Worm (Caenorhabditis elegans) whole organism, L1 larva: ENCODE results near the gene dpy-17.

Experiments
- C04F5.9 ChIP-seq: sonication (generic microtip); optimal IDR thresholded peaks from 2 replicates; lab custom pipeline; 2016; ENCODE audit warnings: missing genetic modification characterization, missing compliant biosample characterization
- C16A3.4 ChIP-seq: fragments of 150-350 bp; optimal IDR thresholded peaks from 2 replicates; lab custom pipeline; 2014; ENCODE audit warnings: missing biosample characterization, missing genetic modification characterization
- aha-1 ChIP-seq: fragments of 150-350 bp; optimal IDR thresholded peaks from 2 replicates; lab custom pipeline; 2014; ENCODE audit warnings: missing biosample characterization, missing genetic modification characterization
- alr-1 ChIP-seq: fragments of 200-800 bp; sonication (Bioruptor generic); optimal IDR thresholded peaks from 2 replicates; lab custom pipeline; 2018; ENCODE audit warnings: borderline replicate concordance, mild to moderate bottlenecking, missing genetic modification characterization, missing compliant biosample characterization
- aly-2 ChIP-seq: fragments of 150-350 bp; optimal IDR thresholded peaks from 2 replicates; lab custom pipeline; 2014; ENCODE audit warnings: missing biosample characterization, missing genetic modification characterization
- ama-1 ChIP-seq: fragments of 150-350 bp; optimal IDR thresholded peaks from 2 replicates; lab custom pipeline; 2014
- blmp-1 ChIP-seq: fragments of 150-350 bp; optimal IDR thresholded peaks from 2 replicates; lab custom pipeline; 2014; ENCODE audit warnings: missing biosample characterization, missing genetic modification characterization
- ceh-88 ChIP-seq: fragments of 200-800 bp; sonication (Bioruptor generic); IDR thresholded peaks from 2 replicates; pipeline ENCODE4 v1.3.6; 2022; ENCODE audit warnings: missing genetic modification characterization, missing compliant biosample characterization
- ces-1 ChIP-seq: fragments of 150-350 bp; optimal IDR thresholded peaks from 2 replicates; lab custom pipeline; 2014; ENCODE audit warnings: missing biosample characterization, missing genetic modification reagents, missing genetic modification characterization
- dpl-1 ChIP-seq, 3 experiments: fragments of 150-350 bp in 2 of 3; sonication (generic microtip) in 1 of 3; optimal IDR thresholded peaks; 2 replicates each; lab custom pipeline; 2014 to 2017; ENCODE audit warnings: missing biosample characterization in 3 of 3, missing genetic modification characterization in 3 of 3, missing genetic modification reagents in 3 of 3
- dsc-1 ChIP-seq: sonication (generic microtip); optimal IDR thresholded peaks from 2 replicates; lab custom pipeline; 2016; ENCODE audit warnings: mild to moderate bottlenecking, missing genetic modification characterization, missing compliant biosample characterization
- efl-1 ChIP-seq, 4 experiments: fragments of 150-350 bp; optimal IDR thresholded peaks in 3 of 4; peaks in 1 of 4; 1 replicate in 1 of 4; 2 replicates in 3 of 4; lab custom pipeline; 2014; ENCODE audit warnings: missing biosample characterization in 2 of 4, missing genetic modification characterization in 2 of 4, missing genetic modification reagents in 2 of 4
- egl-27 ChIP-seq, 2 experiments: fragments of 150-350 bp in 1 of 2; sonication (generic microtip); optimal IDR thresholded peaks; 3 replicates each; lab custom pipeline; 2017 to 2018; ENCODE audit warnings: missing biosample characterization in 2 of 2, missing genetic modification characterization in 2 of 2, missing genetic modification reagents in 2 of 2
- ets-5 ChIP-seq: fragments of 200-800 bp; sonication (Bioruptor generic); IDR thresholded peaks from 2 replicates; pipeline ENCODE4 v1.3.6; 2022; ENCODE audit warnings: missing genetic modification characterization, missing compliant biosample characterization
- fkh-4 ChIP-seq: sonication (generic microtip); optimal IDR thresholded peaks from 2 replicates; lab custom pipeline; 2016; ENCODE audit warnings: missing compliant biosample characterization, missing genetic modification characterization, borderline replicate concordance
- fkh-8 ChIP-seq: sonication (generic microtip); optimal IDR thresholded peaks from 2 replicates; lab custom pipeline; 2016; ENCODE audit warnings: mild to moderate bottlenecking, missing genetic modification characterization, missing compliant biosample characterization
- fos-1 ChIP-seq: fragments of 150-350 bp; optimal IDR thresholded peaks from 2 replicates; lab custom pipeline; 2014; ENCODE audit warnings: missing biosample characterization, missing genetic modification characterization
- grh-1 ChIP-seq: fragments of 200-800 bp; sonication (Bioruptor generic); IDR thresholded peaks from 2 replicates; pipeline ENCODE4 v1.3.6; 2022; ENCODE audit warnings: missing genetic modification reagents, missing genetic modification characterization, missing compliant biosample characterization
- hlh-4 ChIP-seq: sonication (generic microtip); optimal IDR thresholded peaks from 2 replicates; lab custom pipeline; 2016; ENCODE audit warnings: mild to moderate bottlenecking, missing genetic modification characterization, missing compliant biosample characterization
- irx-1 ChIP-seq: sonication (generic microtip); optimal IDR thresholded peaks from 2 replicates; lab custom pipeline; 2016; ENCODE audit warnings: missing genetic modification characterization, missing compliant biosample characterization
- jun-1 ChIP-seq: fragments of 150-350 bp; optimal IDR thresholded peaks from 2 replicates; lab custom pipeline; 2014; ENCODE audit warnings: missing biosample characterization, missing genetic modification reagents, missing genetic modification characterization
- lin-14 ChIP-seq: fragments of 200-800 bp; sonication (Bioruptor generic); optimal IDR thresholded peaks from 2 replicates; lab custom pipeline; 2018; ENCODE audit warnings: mild to moderate bottlenecking, missing genetic modification characterization, moderate library complexity, missing compliant biosample characterization
- lin-15B ChIP-seq: fragments of 150-350 bp; sonication (generic microtip); optimal IDR thresholded peaks from 3 replicates; lab custom pipeline; 2014; ENCODE audit warnings: missing biosample characterization, missing genetic modification characterization
- lin-39 ChIP-seq: fragments of 150-350 bp; optimal IDR thresholded peaks from 2 replicates; lab custom pipeline; 2014; ENCODE audit warnings: missing biosample characterization, missing genetic modification reagents, missing genetic modification characterization
- lsy-2 ChIP-seq, 2 experiments: fragments of 150-350 bp; optimal IDR thresholded peaks; 2 replicates each; lab custom pipeline; 2014; ENCODE audit warnings: missing biosample characterization in 2 of 2, missing genetic modification characterization in 2 of 2
- mab-9 ChIP-seq: fragments of 200-800 bp; sonication (Bioruptor generic); IDR thresholded peaks from 2 replicates; pipeline ENCODE4 v1.3.6; 2022; ENCODE audit warnings: missing genetic modification reagents, missing genetic modification characterization, missing compliant biosample characterization
- mef-2 ChIP-seq: fragments of 150-350 bp; optimal IDR thresholded peaks from 2 replicates; lab custom pipeline; 2014; ENCODE audit warnings: missing biosample characterization, missing genetic modification characterization
- nhr-11 ChIP-seq: fragments of 150-350 bp; optimal IDR thresholded peaks from 2 replicates; lab custom pipeline; 2014; ENCODE audit warnings: missing biosample characterization, missing genetic modification characterization
- nhr-12 ChIP-seq: sonication (generic microtip); optimal IDR thresholded peaks from 2 replicates; lab custom pipeline; 2017; ENCODE audit warnings: missing biosample characterization, missing genetic modification characterization
- nhr-19 ChIP-seq: fragments of 200-800 bp; sonication (Bioruptor generic); conservative IDR thresholded peaks from 2 replicates; pipeline ENCODE4 v1.3.6; 2022; ENCODE audit warnings: missing genetic modification characterization, missing compliant biosample characterization
- nhr-20 ChIP-seq: sonication (generic microtip); optimal IDR thresholded peaks from 2 replicates; lab custom pipeline; 2016; ENCODE audit warnings: mild to moderate bottlenecking, missing genetic modification characterization, missing compliant biosample characterization
- nhr-237 ChIP-seq: fragments of 150-350 bp; optimal IDR thresholded peaks from 2 replicates; lab custom pipeline; 2014; ENCODE audit warnings: missing biosample characterization, missing genetic modification characterization
- nhr-71 ChIP-seq: sonication (generic microtip); optimal IDR thresholded peaks from 2 replicates; lab custom pipeline; 2016; ENCODE audit warnings: mild to moderate bottlenecking, missing genetic modification characterization, moderate library complexity, missing compliant biosample characterization
- nhr-76 ChIP-seq: sonication (generic microtip); optimal IDR thresholded peaks from 2 replicates; lab custom pipeline; 2017; ENCODE audit warnings: missing biosample characterization, missing genetic modification characterization
- nhr-77 ChIP-seq: fragments of 150-350 bp; optimal IDR thresholded peaks from 2 replicates; lab custom pipeline; 2014; ENCODE audit warnings: missing biosample characterization, missing genetic modification characterization
- nhr-84 ChIP-seq: sonication (generic microtip); optimal IDR thresholded peaks from 2 replicates; lab custom pipeline; 2017; ENCODE audit warnings: missing biosample characterization, missing genetic modification characterization
- nhr-85 ChIP-seq: sonication (generic microtip); peaks from one replicate; lab custom pipeline; 2016; ENCODE audit warnings: missing genetic modification characterization, inconsistent platforms, missing compliant biosample characterization
- nhr-90 ChIP-seq: sonication (generic microtip); optimal IDR thresholded peaks from 2 replicates; lab custom pipeline; 2016; ENCODE audit warnings: mild to moderate bottlenecking, missing genetic modification characterization, missing compliant biosample characterization; ENCODE audit not compliant: poor library complexity
- pag-3 ChIP-seq: sonication (generic microtip); optimal IDR thresholded peaks from 2 replicates; lab custom pipeline; 2017; ENCODE audit warnings: missing genetic modification characterization, mild to moderate bottlenecking, missing compliant biosample characterization, antibody characterized with exemption, borderline replicate concordance; ENCODE audit not compliant: insufficient read depth
- pax-3 ChIP-seq: fragments of 200-800 bp; sonication (Bioruptor generic); optimal IDR thresholded peaks from 2 replicates; lab custom pipeline; 2018; ENCODE audit warnings: mild to moderate bottlenecking, missing genetic modification characterization, moderate library complexity, missing compliant biosample characterization
- skn-1 ChIP-seq: fragments of 150-350 bp; optimal IDR thresholded peaks from 2 replicates; lab custom pipeline; 2014; ENCODE audit warnings: missing biosample characterization, missing genetic modification characterization
- snpc-4 ChIP-seq: fragments of 150-350 bp; optimal IDR thresholded peaks from 2 replicates; lab custom pipeline; 2014; ENCODE audit warnings: missing biosample characterization, missing genetic modification characterization
- sptf-1 ChIP-seq: fragments of 150-350 bp; optimal IDR thresholded peaks from 2 replicates; lab custom pipeline; 2014; ENCODE audit warnings: missing biosample characterization, missing genetic modification characterization
- sup-37 ChIP-seq: fragments of 200-800 bp; sonication (Bioruptor generic); optimal IDR thresholded peaks from 2 replicates; lab custom pipeline; 2018; ENCODE audit warnings: mild to moderate bottlenecking, missing genetic modification characterization, missing compliant biosample characterization
- swsn-7 ChIP-seq: sonication (generic microtip); optimal IDR thresholded peaks from 2 replicates; lab custom pipeline; 2016; ENCODE audit warnings: missing genetic modification characterization, missing compliant biosample characterization
- tbx-2 ChIP-seq: sonication (generic microtip); optimal IDR thresholded peaks from 2 replicates; lab custom pipeline; 2016; ENCODE audit warnings: missing genetic modification characterization, missing compliant biosample characterization
- tlp-1 ChIP-seq: fragments of 150-350 bp; optimal IDR thresholded peaks from 2 replicates; lab custom pipeline; 2014; ENCODE audit warnings: missing biosample characterization, missing genetic modification characterization
- unc-130 ChIP-seq: fragments of 150-350 bp; optimal IDR thresholded peaks from 2 replicates; lab custom pipeline; 2017; ENCODE audit warnings: missing biosample characterization, missing genetic modification characterization, inconsistent platforms
- unc-30 ChIP-seq: sonication (generic microtip); optimal IDR thresholded peaks from 2 replicates; lab custom pipeline; 2017; ENCODE audit warnings: missing biosample characterization, missing genetic modification characterization
- unc-86 ChIP-seq: sonication (generic microtip); optimal IDR thresholded peaks from 2 replicates; lab custom pipeline; 2016; ENCODE audit warnings: missing genetic modification characterization, missing compliant biosample characterization
- ztf-11 ChIP-seq, 2 experiments: sonication (generic microtip); optimal IDR thresholded peaks; 2 replicates each; lab custom pipeline; 2016 to 2017; ENCODE audit warnings: missing genetic modification characterization in 2 of 2, missing biosample characterization in 1 of 2, missing compliant biosample characterization in 1 of 2

Gene dpy-17

ce11 chrIII:5080700-5081572 is 26.2 kb upstream of the dpy-17 start (continued):
- peak; percentile 89 for TF ChIP-seq tbx-2
- TF ChIP-seq skn-1 (tag; lab: Kevin White, UChicago) = peak; percentile 44
- peak; percentile 94 for TF ChIP-seq nhr-71 (tag; lab: Kevin White, UChicago)
- TF ChIP-seq nhr-20 (tag; lab: Kevin White, UChicago) = peak; percentile 87
- TF ChIP-seq sptf-1 = no peak
- TF ChIP-seq pag-3 (tag; lab: Kevin White, UChicago) = no peak
- TF ChIP-seq hlh-4 (tag; lab: Kevin White, UChicago) = peak; percentile 10
- TF ChIP-seq nhr-237 (tag; lab: Kevin White, UChicago) = no peak
- peak; percentile 93 for TF ChIP-seq nhr-19 (GFP tag; lab: Robert Waterston, UW)
- TF ChIP-seq unc-130 (tag; lab: Kevin White, UChicago) = peak; percentile 26
- peak; percentile 87 for TF ChIP-seq dsc-1 (tag; lab: Kevin White, UChicago)
- TF ChIP-seq ets-5 (GFP tag; lab: Robert Waterston, UW) = no peak
- peak; percentile 97 for TF ChIP-seq nhr-85 (tag; lab: Kevin White, UChicago)
- no peak for TF ChIP-seq nhr-84
- TF ChIP-seq nhr-76 (tag; lab: Kevin White, UChicago) = no peak
- peak; percentile 91 for TF ChIP-seq swsn-7 (tag; lab: Kevin White, UChicago)
- peak; percentile 43 to 67 (median 49) for TF ChIP-seq dpl-1 (GFP tag; optimal IDR thresholded peaks at IDR 0.05; lab: Kevin White, UChicago)
- no peak for TF ChIP-seq tlp-1
- TF ChIP-seq fos-1 (tag; lab: Kevin White, UChicago) = peak; percentile 64
- peak; percentile 53 for TF ChIP-seq nhr-77
- TF ChIP-seq snpc-4 (tag; lab: Kevin White, UChicago) = peak; percentile 99
- peak; percentile 63 for TF ChIP-seq jun-1 (tag; lab: Kevin White, UChicago)
- TF ChIP-seq lin-14 = peak; percentile 87
- TF ChIP-seq nhr-11 (tag; lab: Kevin White, UChicago) = no peak
- TF ChIP-seq aha-1 (tag; lab: Kevin White, UChicago) = peak; percentile 41
- TF ChIP-seq unc-86 = peak; percentile 89
- peak; percentile 78 for TF ChIP-seq mab-9 (GFP tag; lab: Robert Waterston, UW)
- TF ChIP-seq alr-1 (tag; lab: Kevin White, UChicago) = no peak
- TF ChIP-seq fkh-8 = peak; percentile 79
- TF ChIP-seq grh-1 (GFP tag; lab: Robert Waterston, UW) = peak; percentile 82
- TF ChIP-seq C04F5.9 (tag; lab: Kevin White, UChicago) = peak; percentile 58
- no peak for TF ChIP-seq ces-1 (GFP tag; lab: Kevin White, UChicago)
- peak; percentile 92 for TF ChIP-seq nhr-90 (tag; lab: Kevin White, UChicago)
- TF ChIP-seq C16A3.4 (tag; lab: Kevin White, UChicago) = peak; percentile 51
- TF ChIP-seq lsy-2 (tag; optimal IDR thresholded peaks at IDR 0.05; lab: Kevin White, UChicago) = peak; percentile 50 to 74
- TF ChIP-seq egl-27 (tag; optimal IDR thresholded peaks at IDR 0.05; lab: Kevin White, UChicago) = no peak
- peak; percentile 37 for TF ChIP-seq lin-15B
- TF ChIP-seq irx-1 = peak; percentile 83
- peak; percentile 43 for TF ChIP-seq fkh-4
- no peak for TF ChIP-seq unc-30 (tag; lab: Kevin White, UChicago)
- peak; percentile 77 for TF ChIP-seq ama-1 (lab: Kevin White, UChicago)
- no peak for TF ChIP-seq mef-2 (tag; lab: Kevin White, UChicago)
- TF ChIP-seq ceh-88 (GFP tag; lab: Robert Waterston, UW) = peak; percentile 82
- TF ChIP-seq blmp-1 = no peak
- peak in 1 of 2 experiments; percentile 84 for TF ChIP-seq ztf-11 (tag; optimal IDR thresholded peaks at IDR 0.05; lab: Kevin White, UChicago)
- TF ChIP-seq nhr-12 (tag; lab: Kevin White, UChicago) = no peak
- peak; percentile 84 for TF ChIP-seq pax-3 (tag; lab: Kevin White, UChicago)
- peak; percentile 65 to 79 for TF ChIP-seq efl-1 (optimal IDR thresholded peaks at IDR 0.05; lab: Kevin White, UChicago)
- TF ChIP-seq efl-1 (GFP tag; optimal IDR thresholded peaks at IDR 0.05 in 1 of 2; lab: Kevin White, UChicago) = peak; percentile 43 to 97
- peak; percentile 68 for TF ChIP-seq lin-39 (tag; lab: Kevin White, UChicago)
- TF ChIP-seq aly-2 = peak; percentile 49
- peak; percentile 63 for TF ChIP-seq sup-37 (GFP tag; lab: Kevin White, UChicago)
